Fruit fly (Drosophila melanogaster) whole organism, embryonic: ENCODE measurements around the gene CG5326.

Source experiments
- Atf6 ChIP-seq: fragments of 200-800 bp; sonication (Bioruptor generic); IDR thresholded peaks from 2 replicates; pipeline ENCODE4 v1.3.6; 2022; ENCODE audit warnings: missing biosample characterization, missing genetic modification characterization
- Blimp-1 ChIP-seq: fragments of 200-800 bp; sonication (Bioruptor generic); optimal IDR thresholded peaks from 3 replicates; lab custom pipeline; 2018; ENCODE audit warnings: missing biosample characterization, missing genetic modification characterization, mild to moderate bottlenecking, moderate library complexity, missing genetic modification reagents
- CG10321 ChIP-seq: fragments of 200-800 bp; sonication (Bioruptor generic); IDR thresholded peaks from 2 replicates; pipeline ENCODE4 v1.3.6; 2022; ENCODE audit warnings: missing biosample characterization, missing genetic modification characterization
- CG11696 ChIP-seq: fragments of 200-800 bp; sonication (Bioruptor generic); IDR thresholded peaks from 2 replicates; pipeline ENCODE4 v1.3.6; 2022; ENCODE audit warnings: missing biosample characterization, missing genetic modification characterization
- CG12071 ChIP-seq: fragments of 200-800 bp; sonication (Bioruptor generic); optimal IDR thresholded peaks from 3 replicates; lab custom pipeline; 2018; ENCODE audit warnings: missing biosample characterization, mild to moderate bottlenecking, missing genetic modification characterization
- CG12659 ChIP-seq: fragments of 200-800 bp; sonication (Bioruptor generic); optimal IDR thresholded peaks from 3 replicates; lab custom pipeline; 2017; ENCODE audit warnings: mild to moderate bottlenecking, missing biosample characterization, missing genetic modification reagents, missing genetic modification characterization
- CG12942 ChIP-seq: fragments of 200-800 bp; sonication (Bioruptor generic); optimal IDR thresholded peaks from 3 replicates; lab custom pipeline; 2016; ENCODE audit warnings: missing biosample characterization, missing genetic modification characterization
- CG17612 ChIP-seq: fragments of 200-800 bp; sonication (Bioruptor generic); IDR thresholded peaks from 2 replicates; pipeline ENCODE4 v1.3.6; 2022; ENCODE audit warnings: missing biosample characterization, missing genetic modification characterization
- CG17829 ChIP-seq: fragments of 200-800 bp; optimal IDR thresholded peaks from 2 replicates; lab custom pipeline; 2019; ENCODE audit warnings: missing biosample characterization, mild to moderate bottlenecking, missing genetic modification characterization, moderate library complexity
- CG18011 ChIP-seq: fragments of 200-800 bp; sonication (Bioruptor generic); optimal IDR thresholded peaks from 2 replicates; lab custom pipeline; 2017; ENCODE audit warnings: missing biosample characterization, missing genetic modification characterization, mild to moderate bottlenecking, moderate library complexity, missing genotype
- CG30431 ChIP-seq: fragments of 200-800 bp; sonication (Bioruptor generic); optimal IDR thresholded peaks from 2 replicates; lab custom pipeline; 2017; ENCODE audit warnings: missing biosample characterization, missing genetic modification characterization
- CG3065 ChIP-seq: fragments of 200-800 bp; sonication (Bioruptor generic); optimal IDR thresholded peaks from 2 replicates; lab custom pipeline; 2016; ENCODE audit warnings: missing biosample characterization, missing genetic modification characterization
- CG32772 ChIP-seq: fragments of 200-800 bp; sonication (Bioruptor generic); IDR thresholded peaks from 2 replicates; pipeline ENCODE4 v1.3.6; 2022; ENCODE audit warnings: missing biosample characterization, missing genetic modification characterization
- CG34422 ChIP-seq: fragments of 200-800 bp; sonication (Bioruptor generic); IDR thresholded peaks from 3 replicates; pipeline ENCODE4 v1.3.6; 2022; ENCODE audit warnings: missing biosample characterization, missing genetic modification characterization
- CG4730 ChIP-seq: fragments of 200-800 bp; sonication (Bioruptor generic); IDR thresholded peaks from 2 replicates; pipeline ENCODE4 v1.3.6; 2022; ENCODE audit warnings: missing biosample characterization, missing genetic modification characterization
- CG6654 ChIP-seq: fragments of 200-800 bp; sonication (Bioruptor generic); optimal IDR thresholded peaks from 2 replicates; lab custom pipeline; 2017; ENCODE audit warnings: missing biosample characterization, mild to moderate bottlenecking, missing genetic modification characterization
- CG6813 ChIP-seq: fragments of 200-800 bp; sonication (Bioruptor generic); optimal IDR thresholded peaks from 2 replicates; lab custom pipeline; 2017; ENCODE audit warnings: missing biosample characterization, missing genetic modification characterization, mild to moderate bottlenecking, moderate library complexity, missing genetic modification reagents
- CG7271 ChIP-seq: fragments of 200-800 bp; sonication (Bioruptor generic); optimal IDR thresholded peaks from 2 replicates; lab custom pipeline; 2018; ENCODE audit warnings: missing biosample characterization, mild to moderate bottlenecking, missing genetic modification characterization, moderate library complexity
- CG9727 ChIP-seq: fragments of 200-800 bp; sonication (Bioruptor generic); optimal IDR thresholded peaks from 3 replicates; lab custom pipeline; 2017; ENCODE audit warnings: missing biosample characterization, mild to moderate bottlenecking, missing genetic modification characterization
- Dll ChIP-seq: fragments of 200-800 bp; sonication (Bioruptor generic); IDR thresholded peaks from 4 replicates; pipeline ENCODE4 v1.3.6; 2022; ENCODE audit warnings: missing biosample characterization, missing genetic modification characterization; ENCODE audit not compliant: partially characterized antibody
- E2f2 ChIP-seq: fragments of 200-800 bp; sonication (Bioruptor generic); IDR thresholded peaks from 2 replicates; pipeline ENCODE4 v1.3.6; 2022; ENCODE audit warnings: missing biosample characterization, missing genetic modification characterization
- HLH4C ChIP-seq: fragments of 200-800 bp; sonication (Bioruptor generic); IDR thresholded peaks from 3 replicates; pipeline ENCODE4 v1.3.6; 2022; ENCODE audit warnings: missing biosample characterization, missing genetic modification characterization; ENCODE audit not compliant: partially characterized antibody
- HLH54F ChIP-seq: fragments of 200-800 bp; sonication (Bioruptor generic); optimal IDR thresholded peaks from 3 replicates; lab custom pipeline; 2016; ENCODE audit warnings: missing biosample characterization, missing genetic modification characterization
- Hand ChIP-seq: fragments of 200-800 bp; sonication (Bioruptor generic); optimal IDR thresholded peaks from 2 replicates; lab custom pipeline; 2017; ENCODE audit warnings: mild to moderate bottlenecking, missing biosample characterization, missing genetic modification reagents, missing genetic modification characterization
- HmgD ChIP-seq: fragments of 200-800 bp; sonication (Bioruptor generic); optimal IDR thresholded peaks from 3 replicates; lab custom pipeline; 2016; ENCODE audit warnings: missing biosample characterization, missing genetic modification characterization
- Med ChIP-seq: fragments of 200-800 bp; sonication (Bioruptor generic); peaks from one replicate; lab custom pipeline; 2016; ENCODE audit warnings: missing biosample characterization, missing genetic modification characterization, mild to moderate bottlenecking, inconsistent platforms, moderate library complexity
- NC2β ChIP-seq: fragments of 200-800 bp; sonication (Bioruptor generic); optimal IDR thresholded peaks from 2 replicates; lab custom pipeline; 2016; ENCODE audit warnings: missing biosample characterization, missing genetic modification characterization
- NFAT ChIP-seq: fragments of 200-800 bp; sonication (Bioruptor generic); IDR thresholded peaks from 2 replicates; pipeline ENCODE4 v1.3.6; 2022; ENCODE audit warnings: missing biosample characterization, missing genetic modification characterization
- Nf-YB ChIP-seq: fragments of 200-800 bp; sonication (Bioruptor generic); optimal IDR thresholded peaks from 3 replicates; lab custom pipeline; 2019; ENCODE audit warnings: missing biosample characterization, mild to moderate bottlenecking, missing genetic modification characterization, moderate library complexity
- Spps ChIP-seq: fragments of 200-800 bp; sonication (Bioruptor generic); optimal IDR thresholded peaks from 2 replicates; lab custom pipeline; 2018; ENCODE audit warnings: missing biosample characterization, mild to moderate bottlenecking, missing genetic modification characterization
- Taf1 ChIP-seq: fragments of 200-800 bp; sonication (Bioruptor generic); IDR thresholded peaks from 2 replicates; pipeline ENCODE4 v1.3.6; 2022; ENCODE audit warnings: missing biosample characterization, missing genetic modification characterization
- Usf ChIP-seq: fragments of 200-800 bp; sonication (Bioruptor generic); optimal IDR thresholded peaks from 2 replicates; lab custom pipeline; 2017; ENCODE audit warnings: missing genotype, missing biosample characterization, missing genetic modification characterization
- Xrp1 ChIP-seq: fragments of 200-800 bp; sonication (Bioruptor generic); IDR thresholded peaks from 2 replicates; pipeline ENCODE4 v1.3.6; 2022; ENCODE audit warnings: missing biosample characterization, missing genetic modification characterization
- ac ChIP-seq: fragments of 200-800 bp; sonication (Bioruptor generic); optimal IDR thresholded peaks from 3 replicates; lab custom pipeline; 2017; ENCODE audit warnings: missing biosample characterization, mild to moderate bottlenecking, missing genetic modification characterization
- bowl ChIP-seq: fragments of 200-800 bp; sonication (Bioruptor generic); IDR thresholded peaks from 2 replicates; pipeline ENCODE4 v1.3.6; 2022; ENCODE audit warnings: missing biosample characterization, missing genetic modification characterization
- caup ChIP-seq: fragments of 200-800 bp; sonication (Bioruptor generic); optimal IDR thresholded peaks from 3 replicates; lab custom pipeline; 2017; ENCODE audit warnings: missing biosample characterization, mild to moderate bottlenecking, missing genetic modification characterization, moderate library complexity; ENCODE audit not compliant: severe bottlenecking
- chinmo ChIP-seq: fragments of 200-800 bp; sonication (Bioruptor generic); IDR thresholded peaks from 4 replicates; pipeline ENCODE4 v1.3.6; 2022; ENCODE audit warnings: missing biosample characterization, missing genetic modification characterization; ENCODE audit not compliant: partially characterized antibody
- dimm ChIP-seq: fragments of 200-800 bp; sonication (Bioruptor generic); IDR thresholded peaks from 2 replicates; pipeline ENCODE4 v1.3.6; 2022; ENCODE audit warnings: missing biosample characterization, missing genetic modification characterization
- dmrt99B ChIP-seq: fragments of 200-800 bp; sonication (Bioruptor generic); optimal IDR thresholded peaks from 2 replicates; lab custom pipeline; 2018; ENCODE audit warnings: missing biosample characterization, mild to moderate bottlenecking, missing genetic modification characterization, moderate library complexity
- gce ChIP-seq: fragments of 200-800 bp; sonication (Bioruptor generic); IDR thresholded peaks from 3 replicates; pipeline ENCODE4 v1.3.6; 2022; ENCODE audit warnings: missing biosample characterization, missing genetic modification characterization
- grn ChIP-seq: fragments of 200-800 bp; sonication (Bioruptor generic); optimal IDR thresholded peaks from 3 replicates; lab custom pipeline; 2017; ENCODE audit warnings: missing biosample characterization, missing genetic modification characterization
- hbn ChIP-seq: fragments of 200-800 bp; sonication (Bioruptor generic); IDR thresholded peaks from 2 replicates; pipeline ENCODE4 v1.3.6; 2022; ENCODE audit warnings: missing biosample characterization, missing genetic modification characterization; ENCODE audit not compliant: partially characterized antibody
- kni ChIP-seq: fragments of 200-800 bp; sonication (Bioruptor generic); optimal IDR thresholded peaks from 3 replicates; lab custom pipeline; 2017; ENCODE audit warnings: mild to moderate bottlenecking, missing biosample characterization, missing genetic modification reagents, missing genetic modification characterization
- nerfin-2 ChIP-seq: fragments of 200-800 bp; sonication (Bioruptor generic); IDR thresholded peaks from 2 replicates; pipeline ENCODE4 v1.3.6; 2022; ENCODE audit warnings: missing biosample characterization, missing genetic modification characterization; ENCODE audit not compliant: partially characterized antibody
- odd ChIP-seq: fragments of 200-800 bp; sonication (Bioruptor generic); optimal IDR thresholded peaks from 2 replicates; lab custom pipeline; 2017; ENCODE audit warnings: missing biosample characterization, mild to moderate bottlenecking, missing genetic modification characterization
- pzg ChIP-seq: fragments of 200-800 bp; sonication (Bioruptor generic); optimal IDR thresholded peaks from 3 replicates; lab custom pipeline; 2018; ENCODE audit warnings: missing biosample characterization, mild to moderate bottlenecking, missing genetic modification characterization, moderate library complexity
- scrt ChIP-seq: fragments of 200-800 bp; sonication (Bioruptor generic); optimal IDR thresholded peaks from 2 replicates; lab custom pipeline; 2018; ENCODE audit warnings: missing biosample characterization, mild to moderate bottlenecking, missing genetic modification characterization, moderate library complexity
- tin ChIP-seq: fragments of 200-800 bp; sonication (Bioruptor generic); optimal IDR thresholded peaks from 3 replicates; lab custom pipeline; 2016; ENCODE audit warnings: missing biosample characterization, missing genetic modification characterization
- wdn ChIP-seq: fragments of 200-800 bp; sonication (Bioruptor generic); IDR thresholded peaks from 2 replicates; pipeline ENCODE4 v1.3.6; 2022; ENCODE audit warnings: missing biosample characterization, missing genetic modification characterization

The CG5326 gene

dm6 chr3R:22491088-22491879 is 48.4 kb downstream of the CG5326 start, which contains the start of the genes CCT1 and tHMG1 (continued):
- TF ChIP-seq CG17829 (tag; lab: Kevin White, UChicago) (peak; percentile 30), scrt (GFP tag; lab: Kevin White, UChicago) (no peak), Spps (tag; lab: Kevin White, UChicago) (peak; percentile 19), caup (GFP tag; lab: Kevin White, UChicago) (no peak), dimm (GFP tag; lab: Robert Waterston, UW) (no peak), CG3065 (GFP tag; lab: Kevin White, UChicago) (no peak), CG12942 (GFP tag; lab: Kevin White, UChicago) (no peak), nerfin-2 (peak; percentile 84), CG30431 (no peak), kni (GFP tag; lab: Kevin White, UChicago) (no peak), Xrp1 (GFP tag; lab: Robert Waterston, UW) (no peak), gce (no peak), HmgD (GFP tag; lab: Kevin White, UChicago) (no peak), odd (GFP tag; lab: Kevin White, UChicago) (no peak), CG4730 (GFP tag; lab: Robert Waterston, UW) (no peak), NC2β (GFP tag; lab: Kevin White, UChicago) (peak; percentile 39), Atf6 (GFP tag; lab: Robert Waterston, UW) (no peak), CG10321 (GFP tag; lab: Robert Waterston, UW) (no peak), HLH4C (GFP tag; lab: Robert Waterston, UW) (peak; percentile 95), hbn (GFP tag; lab: Robert Waterston, UW) (peak; percentile 95), CG6654 (GFP tag; lab: Kevin White, UChicago) (no peak), CG12659 (peak; percentile 35), CG12071 (GFP tag; lab: Kevin White, UChicago) (no peak), Blimp-1 (GFP tag; lab: Kevin White, UChicago) (no peak), NFAT (GFP tag; lab: Robert Waterston, UW) (no peak), CG9727 (no peak), Hand (GFP tag; lab: Kevin White, UChicago) (no peak), CG7271 (tag; lab: Kevin White, UChicago) (no peak), E2f2 (peak; percentile 81), chinmo (peak; percentile 85; the same call in 3 of the 4 replicates), Taf1 (GFP tag; lab: Robert Waterston, UW) (no peak), CG32772 (GFP tag; lab: Robert Waterston, UW) (no peak), CG6813 (GFP tag; lab: Kevin White, UChicago) (no peak), CG17612 (GFP tag; lab: Robert Waterston, UW) (no peak), dmrt99B (tag; lab: Kevin White, UChicago) (no peak), CG34422 (peak; percentile 82; the same call in 1 of the 3 replicates), tin (GFP tag; lab: Kevin White, UChicago) (no peak), Med (GFP tag; lab: Kevin White, UChicago) (peak; percentile 72), grn (no peak), pzg (peak; percentile 54), CG11696 (GFP tag; lab: Robert Waterston, UW) (no peak), wdn (no peak), CG18011 (GFP tag; lab: Kevin White, UChicago) (no peak), Dll (GFP tag; lab: Robert Waterston, UW) (peak; percentile 98), HLH54F (GFP tag; lab: Kevin White, UChicago) (no peak), ac (GFP tag; lab: Kevin White, UChicago) (no peak), Usf (no peak), Nf-YB (GFP tag; lab: Kevin White, UChicago) (no peak), bowl (no peak)
